Worm (Caenorhabditis elegans) whole organism, L3 larva: ENCODE results near the gene dis-3.

Experiments used
- R02D3.7 ChIP-seq: fragments of 150-350 bp; optimal IDR thresholded peaks from 2 replicates; lab custom pipeline; 2014; ENCODE audit warnings: missing biosample characterization, missing genetic modification characterization
- ZK546.5 ChIP-seq: sonication (generic microtip); optimal IDR thresholded peaks from 2 replicates; lab custom pipeline; 2017; ENCODE audit warnings: missing biosample characterization, missing genetic modification characterization
- aly-2 ChIP-seq: fragments of 150-350 bp; optimal IDR thresholded peaks from 2 replicates; lab custom pipeline; 2014; ENCODE audit warnings: missing biosample characterization, missing genetic modification characterization
- ama-1 ChIP-seq: fragments of 150-350 bp; optimal IDR thresholded peaks from 2 replicates; lab custom pipeline; 2018
- ceh-16 ChIP-seq: sonication (generic microtip); optimal IDR thresholded peaks from 2 replicates; lab custom pipeline; 2017; ENCODE audit warnings: missing biosample characterization, missing genetic modification characterization
- ceh-28 ChIP-seq: fragments of 150-350 bp; optimal IDR thresholded peaks from 2 replicates; lab custom pipeline; 2014; ENCODE audit warnings: missing biosample characterization, missing genetic modification reagents, missing genetic modification characterization
- ceh-82 ChIP-seq: fragments of 150-350 bp; optimal IDR thresholded peaks from 2 replicates; lab custom pipeline; 2014; ENCODE audit warnings: missing biosample characterization, missing genetic modification characterization
- ceh-9 ChIP-seq: sonication (generic microtip); optimal IDR thresholded peaks from 2 replicates; lab custom pipeline; 2018; ENCODE audit warnings: missing biosample characterization, missing genetic modification characterization
- daf-12 ChIP-seq: fragments of 150-350 bp; optimal IDR thresholded peaks from 2 replicates; lab custom pipeline; 2014; ENCODE audit warnings: missing biosample characterization, missing genetic modification reagents, missing genetic modification characterization
- egl-27 ChIP-seq: sonication (generic microtip); optimal IDR thresholded peaks from 4 replicates; lab custom pipeline; 2017; ENCODE audit warnings: missing biosample characterization, missing genetic modification reagents, missing genetic modification characterization
- egl-5 ChIP-seq: fragments of 150-350 bp; optimal IDR thresholded peaks from 2 replicates; lab custom pipeline; 2017; ENCODE audit warnings: missing biosample characterization, missing genetic modification reagents, missing genetic modification characterization, inconsistent platforms
- elt-1 ChIP-seq: fragments of 150-350 bp; optimal IDR thresholded peaks from 2 replicates; lab custom pipeline; 2014; ENCODE audit warnings: missing biosample characterization, missing genetic modification characterization
- elt-2 ChIP-seq: sonication (generic microtip); optimal IDR thresholded peaks from 2 replicates; lab custom pipeline; 2016; ENCODE audit warnings: missing genetic modification reagents, mild to moderate bottlenecking, missing genetic modification characterization, missing compliant biosample characterization
- elt-3 ChIP-seq, 3 experiments: fragments of 150-350 bp in 1 of 3; sonication (generic microtip) in 2 of 3; optimal IDR thresholded peaks; 2 replicates in 2 of 3; 4 replicates in 1 of 3; lab custom pipeline; 2014 to 2017; ENCODE audit warnings: missing biosample characterization in 3 of 3, missing genetic modification characterization in 3 of 3
- eor-1 ChIP-seq, 2 experiments: fragments of 150-350 bp; optimal IDR thresholded peaks; 2 replicates each; lab custom pipeline; 2014 to 2018; ENCODE audit warnings: missing biosample characterization in 2 of 2, missing genetic modification characterization in 2 of 2
- fkh-10 ChIP-seq: sonication (generic microtip); optimal IDR thresholded peaks from 2 replicates; lab custom pipeline; 2017; ENCODE audit warnings: missing biosample characterization, missing genetic modification reagents, missing genetic modification characterization
- fkh-2 ChIP-seq: fragments of 150-350 bp; optimal IDR thresholded peaks from 2 replicates; lab custom pipeline; 2014; ENCODE audit warnings: missing biosample characterization, missing genetic modification reagents, missing genetic modification characterization
- fos-1 ChIP-seq: fragments of 150-350 bp; optimal IDR thresholded peaks from 2 replicates; lab custom pipeline; 2014; ENCODE audit warnings: missing biosample characterization, missing genetic modification characterization
- hmg-11 ChIP-seq: sonication (generic microtip); optimal IDR thresholded peaks from 2 replicates; lab custom pipeline; 2016; ENCODE audit warnings: missing genetic modification characterization, missing compliant biosample characterization
- jun-1 ChIP-seq: fragments of 150-350 bp; optimal IDR thresholded peaks from 2 replicates; lab custom pipeline; 2014; ENCODE audit warnings: missing biosample characterization, missing genetic modification reagents, missing genetic modification characterization
- lin-15B ChIP-seq: fragments of 150-350 bp; optimal IDR thresholded peaks from 2 replicates; lab custom pipeline; 2014; ENCODE audit warnings: missing biosample characterization, missing genetic modification characterization
- lin-39 ChIP-seq: fragments of 150-350 bp; optimal IDR thresholded peaks from 2 replicates; lab custom pipeline; 2018; ENCODE audit warnings: missing biosample characterization, missing genetic modification reagents, missing genetic modification characterization
- lsy-12 ChIP-seq: sonication (generic microtip); optimal IDR thresholded peaks from 2 replicates; lab custom pipeline; 2016; ENCODE audit warnings: mild to moderate bottlenecking, missing genetic modification characterization, missing compliant biosample characterization
- mdl-1 ChIP-seq: fragments of 150-350 bp; optimal IDR thresholded peaks from 2 replicates; lab custom pipeline; 2014; ENCODE audit warnings: missing biosample characterization, missing genetic modification characterization
- mml-1 ChIP-seq: fragments of 150-350 bp; sonication (generic microtip); optimal IDR thresholded peaks from 3 replicates; lab custom pipeline; 2014; ENCODE audit warnings: missing biosample characterization, missing genetic modification characterization
- nfya-1 ChIP-seq: sonication (generic microtip); optimal IDR thresholded peaks from 2 replicates; lab custom pipeline; 2017; ENCODE audit warnings: missing genetic modification characterization, mild to moderate bottlenecking, missing compliant biosample characterization, antibody characterized with exemption, moderate library complexity; ENCODE audit not compliant: insufficient read depth
- nhr-11 ChIP-seq: fragments of 150-350 bp; optimal IDR thresholded peaks from 2 replicates; lab custom pipeline; 2014; ENCODE audit warnings: missing biosample characterization, missing genetic modification characterization
- nhr-12 ChIP-seq: fragments of 150-350 bp; optimal IDR thresholded peaks from 2 replicates; lab custom pipeline; 2014; ENCODE audit warnings: missing biosample characterization, missing genetic modification characterization
- nhr-23 ChIP-seq: fragments of 150-350 bp; optimal IDR thresholded peaks from 2 replicates; lab custom pipeline; 2014; ENCODE audit warnings: missing biosample characterization, missing genetic modification reagents, missing genetic modification characterization
- nhr-237 ChIP-seq: fragments of 150-350 bp; optimal IDR thresholded peaks from 2 replicates; lab custom pipeline; 2014; ENCODE audit warnings: missing biosample characterization, missing genetic modification characterization
- nhr-25 ChIP-seq: sonication (generic microtip); optimal IDR thresholded peaks from 2 replicates; lab custom pipeline; 2017; ENCODE audit warnings: missing biosample characterization, missing genetic modification characterization
- nhr-28 ChIP-seq: fragments of 150-350 bp; optimal IDR thresholded peaks from 2 replicates; lab custom pipeline; 2014; ENCODE audit warnings: missing biosample characterization, missing genetic modification characterization
- nhr-43 ChIP-seq: sonication (generic microtip); optimal IDR thresholded peaks from 2 replicates; lab custom pipeline; 2016; ENCODE audit warnings: mild to moderate bottlenecking, missing genetic modification characterization, missing compliant biosample characterization; ENCODE audit not compliant: poor library complexity, severe bottlenecking
- nhr-67 ChIP-seq: fragments of 150-350 bp; optimal IDR thresholded peaks from 2 replicates; lab custom pipeline; 2014; ENCODE audit warnings: missing biosample characterization, missing genetic modification characterization
- nhr-76 ChIP-seq: fragments of 150-350 bp; sonication (generic microtip); optimal IDR thresholded peaks from 5 replicates; lab custom pipeline; 2014; ENCODE audit warnings: missing biosample characterization, missing genetic modification characterization
- nhr-77 ChIP-seq: fragments of 150-350 bp; optimal IDR thresholded peaks from 2 replicates; lab custom pipeline; 2014; ENCODE audit warnings: missing biosample characterization, missing genetic modification characterization
- pha-4 ChIP-seq: fragments of 150-350 bp; optimal IDR thresholded peaks from 2 replicates; lab custom pipeline; 2014; ENCODE audit warnings: missing biosample characterization, missing genetic modification reagents, missing genetic modification characterization
- pqm-1 ChIP-seq: fragments of 150-350 bp; optimal IDR thresholded peaks from 2 replicates; lab custom pipeline; 2017; ENCODE audit warnings: missing biosample characterization, missing genetic modification characterization, inconsistent platforms
- sea-2 ChIP-seq: fragments of 150-350 bp; sonication (generic microtip); optimal IDR thresholded peaks from 4 replicates; lab custom pipeline; 2014; ENCODE audit warnings: missing biosample characterization, missing genetic modification reagents, missing genetic modification characterization
- skn-1 ChIP-seq: fragments of 150-350 bp; optimal IDR thresholded peaks from 2 replicates; lab custom pipeline; 2014; ENCODE audit warnings: missing biosample characterization, missing genetic modification characterization
- snpc-4 ChIP-seq: fragments of 150-350 bp; optimal IDR thresholded peaks from 2 replicates; lab custom pipeline; 2014; ENCODE audit warnings: missing biosample characterization, missing genetic modification characterization
- tbx-2 ChIP-seq: sonication (generic microtip); optimal IDR thresholded peaks from 2 replicates; lab custom pipeline; 2016; ENCODE audit warnings: mild to moderate bottlenecking, missing genetic modification characterization, missing compliant biosample characterization
- unc-39 ChIP-seq: sonication (generic microtip); optimal IDR thresholded peaks from 4 replicates; lab custom pipeline; 2017; ENCODE audit warnings: missing biosample characterization, missing genetic modification characterization
- unc-62 ChIP-seq: fragments of 150-350 bp; sonication (generic microtip); optimal IDR thresholded peaks from 4 replicates; lab custom pipeline; 2014; ENCODE audit warnings: missing biosample characterization, missing genetic modification reagents, missing genetic modification characterization
- zag-1 ChIP-seq: fragments of 150-350 bp; optimal IDR thresholded peaks from 2 replicates; lab custom pipeline; 2014; ENCODE audit warnings: missing biosample characterization, missing genetic modification characterization
- ztf-11 ChIP-seq: fragments of 150-350 bp; optimal IDR thresholded peaks from 2 replicates; lab custom pipeline; 2014; ENCODE audit warnings: missing biosample characterization, missing genetic modification characterization
- ztf-4 ChIP-seq: fragments of 150-350 bp; optimal IDR thresholded peaks from 2 replicates; lab custom pipeline; 2014; ENCODE audit warnings: missing biosample characterization, missing genetic modification characterization

The dis-3 gene

DNA sequence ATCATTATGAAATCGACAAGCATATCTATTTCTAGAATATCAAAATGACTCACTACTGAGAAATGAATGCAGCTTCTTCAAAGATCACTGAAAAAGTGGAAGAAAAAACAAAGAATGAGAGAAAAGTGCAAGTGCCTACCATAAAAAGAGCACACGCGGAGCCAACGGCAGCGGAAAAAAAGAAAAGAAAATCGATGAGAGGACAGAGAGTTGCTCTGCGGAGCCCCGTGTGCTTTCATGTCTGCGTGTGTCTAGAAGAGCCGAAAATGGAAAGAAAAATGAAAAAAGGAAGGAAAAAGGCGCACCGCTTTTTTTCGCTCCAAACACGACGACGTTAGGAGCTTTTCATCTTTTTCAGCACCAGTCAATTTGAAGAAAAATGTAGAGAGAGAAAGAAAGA, 34.3 kb upstream of the dis-3 start, which contains the start of gene ipla-7:
Gene ipla-7, minus strand, starts transcription at position 122 of the 400 bp plus-strand sequence.
- no peak for TF ChIP-seq nhr-12 (tag; lab: Kevin White, UChicago)
- no peak for TF ChIP-seq nhr-25
- no peak for TF ChIP-seq elt-1 (tag; lab: Kevin White, UChicago)
- TF ChIP-seq R02D3.7 (tag; lab: Kevin White, UChicago) = no peak
- TF ChIP-seq pha-4 (tag; lab: Kevin White, UChicago) = no peak
- no peak for TF ChIP-seq egl-27 (tag; lab: Kevin White, UChicago)
- no peak for TF ChIP-seq sea-2
- no peak for TF ChIP-seq ztf-11 (tag; lab: Kevin White, UChicago)
- TF ChIP-seq tbx-2 = no peak
- TF ChIP-seq aly-2 (tag; lab: Kevin White, UChicago) = no peak
- no peak for TF ChIP-seq ama-1 (lab: Kevin White, UChicago)
- peak; percentile 67 for TF ChIP-seq nfya-1 (tag; lab: Kevin White, UChicago)
- TF ChIP-seq lin-39 (tag; lab: Kevin White, UChicago) = peak; percentile 4
- TF ChIP-seq zag-1 (tag; lab: Kevin White, UChicago) = no peak
- TF ChIP-seq ceh-28 (tag; lab: Kevin White, UChicago) = no peak
- no peak for TF ChIP-seq fkh-2 (tag; lab: Kevin White, UChicago)
- TF ChIP-seq mdl-1 (tag; lab: Kevin White, UChicago) = no peak
- no peak for TF ChIP-seq nhr-43 (tag; lab: Kevin White, UChicago)
- peak; percentile 73 for TF ChIP-seq fkh-10 (GFP tag; lab: Kevin White, UChicago)
- no peak for TF ChIP-seq snpc-4
- no peak for TF ChIP-seq nhr-11 (tag; lab: Kevin White, UChicago)
- no peak for TF ChIP-seq nhr-28 (tag; lab: Kevin White, UChicago)
- no peak for TF ChIP-seq daf-12
- TF ChIP-seq ceh-9 (tag; lab: Kevin White, UChicago) = no peak
- peak; percentile 12 for TF ChIP-seq lin-15B
- no peak for TF ChIP-seq egl-5
- TF ChIP-seq elt-2 (tag; lab: Kevin White, UChicago) = peak; percentile 14
- TF ChIP-seq pqm-1 = peak; percentile 30
- no peak for TF ChIP-seq ceh-16 (tag; lab: Kevin White, UChicago)
- no peak for TF ChIP-seq mml-1 (tag; lab: Kevin White, UChicago)
- TF ChIP-seq lsy-12 = no peak
- no peak for TF ChIP-seq elt-3 (tag; optimal IDR thresholded peaks at IDR 0.05; lab: Kevin White, UChicago)
- no peak for TF ChIP-seq eor-1 (tag; optimal IDR thresholded peaks at IDR 0.05; lab: Kevin White, UChicago)
- no peak for TF ChIP-seq unc-62 (GFP tag; lab: Kevin White, UChicago)
- no peak for TF ChIP-seq nhr-237 (tag; lab: Kevin White, UChicago)
- TF ChIP-seq hmg-11 (tag; lab: Kevin White, UChicago) = peak; percentile 73
- TF ChIP-seq jun-1 (tag; lab: Kevin White, UChicago) = no peak
- TF ChIP-seq ztf-4 (tag; lab: Kevin White, UChicago) = no peak
- TF ChIP-seq ZK546.5 (tag; lab: Kevin White, UChicago) = no peak
- TF ChIP-seq nhr-23 (tag; lab: Kevin White, UChicago) = no peak
- TF ChIP-seq fos-1 (tag; lab: Kevin White, UChicago) = no peak
- no peak for TF ChIP-seq nhr-76 (tag; lab: Kevin White, UChicago)
- TF ChIP-seq unc-39 = no peak
- no peak for TF ChIP-seq nhr-67
- no peak for TF ChIP-seq nhr-77 (tag; lab: Kevin White, UChicago)
- TF ChIP-seq skn-1 (tag; lab: Kevin White, UChicago) = no peak
- TF ChIP-seq ceh-82 (tag; lab: Kevin White, UChicago) = no peak
